Worm (Caenorhabditis elegans): ENCODE measurements around the gene mrps-34.

- no peak for TF ChIP-seq lin-13 (GFP tag; optimal IDR thresholded peaks at IDR 0.05)
- no peak for TF ChIP-seq lin-14 (GFP tag; optimal IDR thresholded peaks at IDR 0.05)
- TF ChIP-seq ama-1 (optimal IDR thresholded peaks at IDR 0.05) = no peak
- no peak for TF ChIP-seq elt-2 (tag; optimal IDR thresholded peaks at IDR 0.05)
These were observed 2.7 kb upstream of the mrps-34 start, which contains the start of gene M88.3 for ce11 chrIII:4544959-4545358.

All from whole organism, L1 larva.